Worm (Caenorhabditis elegans) whole organism, late embryonic: ENCODE measurements around the gene ipla-1.
A peak's percentile ranks its signal among the peaks of the same experiment; 100 is the strongest.

ENCODE experiments used
- ceh-31 ChIP-seq: sonication (generic microtip); optimal IDR thresholded peaks from 2 replicates; lab custom pipeline; 2016; ENCODE audit warnings: missing genetic modification characterization, missing compliant biosample characterization
- ceh-9 ChIP-seq: sonication (generic microtip); optimal IDR thresholded peaks from 2 replicates; lab custom pipeline; 2016; ENCODE audit warnings: mild to moderate bottlenecking, missing genetic modification characterization, inconsistent platforms, missing compliant biosample characterization
- dve-1 ChIP-seq: sonication (generic microtip); optimal IDR thresholded peaks from 2 replicates; lab custom pipeline; 2017; ENCODE audit warnings: antibody characterized with exemption, mild to moderate bottlenecking, missing genetic modification characterization, missing compliant biosample characterization
- ets-4 ChIP-seq: sonication (generic microtip); optimal IDR thresholded peaks from 2 replicates; lab custom pipeline; 2016; ENCODE audit warnings: missing genetic modification characterization, missing compliant biosample characterization
- gmeb-2 ChIP-seq: sonication (generic microtip); optimal IDR thresholded peaks from 2 replicates; lab custom pipeline; 2016; ENCODE audit warnings: missing genetic modification characterization, inconsistent platforms, missing compliant biosample characterization
- nfya-1 ChIP-seq: sonication (generic microtip); optimal IDR thresholded peaks from 2 replicates; lab custom pipeline; 2017; ENCODE audit warnings: missing genetic modification characterization, mild to moderate bottlenecking, missing compliant biosample characterization, antibody characterized with exemption, moderate library complexity
- nhr-11 ChIP-seq: fragments of 150-350 bp; optimal IDR thresholded peaks from 2 replicates; lab custom pipeline; 2014; ENCODE audit warnings: missing biosample characterization, missing genetic modification characterization
- odd-2 ChIP-seq: sonication (generic microtip); optimal IDR thresholded peaks from 2 replicates; lab custom pipeline; 2017; ENCODE audit warnings: antibody characterized with exemption, mild to moderate bottlenecking, missing genetic modification characterization, missing compliant biosample characterization
- pqm-1 ChIP-seq: sonication (generic microtip); optimal IDR thresholded peaks from 2 replicates; lab custom pipeline; 2016; ENCODE audit warnings: missing genetic modification characterization, missing compliant biosample characterization
- ref-2 ChIP-seq: sonication (generic microtip); optimal IDR thresholded peaks from 2 replicates; lab custom pipeline; 2016; ENCODE audit warnings: missing genetic modification characterization, missing compliant biosample characterization
- syd-9 ChIP-seq: sonication (generic microtip); optimal IDR thresholded peaks from 2 replicates; lab custom pipeline; 2016; ENCODE audit warnings: mild to moderate bottlenecking, missing genetic modification characterization, moderate library complexity, missing compliant biosample characterization
- tbx-2 ChIP-seq: sonication (generic microtip); optimal IDR thresholded peaks from 2 replicates; lab custom pipeline; 2016; ENCODE audit warnings: missing genetic modification characterization, missing compliant biosample characterization

DNA sequence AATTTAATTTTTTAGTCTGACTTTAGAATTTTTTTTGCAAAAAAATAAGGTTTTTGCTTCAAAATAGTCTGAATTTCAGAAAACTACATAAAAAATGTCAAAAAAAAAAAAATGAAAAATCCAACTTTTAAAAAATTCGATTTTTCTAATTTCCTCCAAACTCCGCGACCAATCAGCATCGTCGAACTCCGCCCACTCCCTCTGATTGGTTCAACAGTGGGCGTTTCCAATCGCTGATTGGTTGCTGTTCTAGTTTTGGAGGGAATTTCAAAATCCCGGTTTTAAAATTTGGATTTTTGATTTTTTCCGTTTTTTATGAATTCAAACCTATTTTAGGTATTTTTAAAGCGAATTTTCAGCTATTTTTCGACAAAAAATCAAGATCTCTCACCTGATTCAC, 338 bp downstream of the ipla-1 start:
- TF ChIP-seq nhr-11 = no peak
- TF ChIP-seq gmeb-2 (tag; lab: Kevin White, UChicago) = no peak
- no peak for TF ChIP-seq tbx-2 (tag; lab: Kevin White, UChicago)
- no peak for TF ChIP-seq ceh-31
- no peak for TF ChIP-seq dve-1 (tag; lab: Kevin White, UChicago)
- TF ChIP-seq ets-4 (tag; lab: Kevin White, UChicago) = no peak
- no peak for TF ChIP-seq pqm-1
- TF ChIP-seq ref-2 (tag; lab: Kevin White, UChicago) = no peak
- TF ChIP-seq nfya-1 = peak; percentile 84
- no peak for TF ChIP-seq odd-2
- no peak for TF ChIP-seq syd-9 (tag; lab: Kevin White, UChicago)
- TF ChIP-seq ceh-9 = no peak
